Worm (Caenorhabditis elegans): Measurements from ENCODE around the gene gpa-10.

- TF ChIP-seq pat-9 (tag; optimal IDR thresholded peaks at IDR 0.05) (no peak), gmeb-2 (tag; optimal IDR thresholded peaks at IDR 0.05) (no peak), pha-4 (tag; optimal IDR thresholded peaks at IDR 0.05) (no peak), ama-1 (optimal IDR thresholded peaks at IDR 0.05) (no peak), unc-3 (GFP tag; conservative IDR thresholded peaks at IDR 0.05) (no peak), unc-3 (tag; optimal IDR thresholded peaks at IDR 0.05) (no peak)
Observed at ce11 chrV:6882452-6882939, 27.9 kb upstream of the gpa-10 start.
